Fruit fly (Drosophila melanogaster): Measurements from ENCODE around the gene CG42750.

DNA sequence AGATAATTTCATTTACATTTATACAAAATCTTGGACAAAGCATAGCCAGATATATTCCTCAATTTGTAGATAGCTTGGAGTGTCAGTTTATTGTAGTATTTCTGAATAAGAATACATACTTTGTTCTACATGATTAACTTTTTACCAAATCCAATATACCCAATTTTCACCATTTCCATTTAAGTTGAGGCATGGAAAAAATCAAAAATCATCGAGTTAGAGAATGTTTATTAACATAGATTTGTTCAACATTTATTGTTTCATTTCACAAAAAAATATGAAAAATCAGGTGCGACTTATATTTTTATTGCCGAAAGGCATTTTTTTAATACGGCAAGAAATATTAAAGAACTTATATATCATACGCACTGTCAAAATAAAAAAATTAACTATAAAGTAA lies 149.9 kb downstream of the CG42750 start, which contains the start of gene Grl36b:
- no peak for TF ChIP-seq MBD-R2 (GFP tag; IDR thresholded peaks at IDR 0.05)
- no peak for TF ChIP-seq YL-1 (GFP tag; optimal IDR thresholded peaks at IDR 0.05)
- TF ChIP-seq tgo (GFP tag; IDR thresholded peaks at IDR 0.05), result no peak
- no peak for TF ChIP-seq Sin3A (optimal IDR thresholded peaks at IDR 0.05)
- TF ChIP-seq CG17361 (GFP tag; IDR thresholded peaks at IDR 0.05), result no peak
- TF ChIP-seq Sox102F (GFP tag; optimal IDR thresholded peaks at IDR 0.05), result no peak
- no peak for TF ChIP-seq Fer3 (tag; optimal IDR thresholded peaks at IDR 0.05)
- TF ChIP-seq Hr3 (GFP tag; optimal IDR thresholded peaks at IDR 0.05), result no peak
- no peak for TF ChIP-seq CG15696 (tag; optimal IDR thresholded peaks at IDR 0.05)
- TF ChIP-seq br (optimal IDR thresholded peaks at IDR 0.05), result no peak
- TF ChIP-seq Abd-B (GFP tag; optimal IDR thresholded peaks at IDR 0.05), result no peak
- no peak for TF ChIP-seq dati (GFP tag; IDR thresholded peaks at IDR 0.05)
- TF ChIP-seq lab (GFP tag; optimal IDR thresholded peaks at IDR 0.05), result no peak

Measured in whole organism, embryonic.